Worm (Caenorhabditis elegans) whole organism, L2 larva: Measurements from ENCODE around the gene R10E12.2.

Experiments used
- nhr-11 ChIP-seq: fragments of 150-350 bp; optimal IDR thresholded peaks from 2 replicates; lab custom pipeline; 2014; ENCODE audit warnings: missing biosample characterization, missing genetic modification characterization
- nhr-6 ChIP-seq: fragments of 150-350 bp; optimal IDR thresholded peaks from 2 replicates; lab custom pipeline; 2014; ENCODE audit warnings: missing biosample characterization, missing genetic modification characterization
- nhr-77 ChIP-seq: fragments of 150-350 bp; optimal IDR thresholded peaks from 2 replicates; lab custom pipeline; 2014; ENCODE audit warnings: missing biosample characterization, missing genetic modification characterization
- snpc-4 ChIP-seq: fragments of 150-350 bp; optimal IDR thresholded peaks from 2 replicates; lab custom pipeline; 2014; ENCODE audit warnings: missing biosample characterization, missing genetic modification characterization

- TF ChIP-seq nhr-6 (tag; lab: Kevin White, UChicago) (no peak), nhr-77 (no peak), nhr-11 (no peak), snpc-4 (tag; lab: Kevin White, UChicago) (no peak)
Measured at ce11 chrIII:9927378-9927777, 46.3 kb downstream of the R10E12.2 start, which contains the start of gene ttr-2.
